Worm (Caenorhabditis elegans) whole organism, young adult: ENCODE data around the gene str-5.

Source experiments
- B0019.2 ChIP-seq: fragments of 200-800 bp; sonication (Bioruptor generic); conservative IDR thresholded peaks from 2 replicates; pipeline ENCODE4 v1.3.6; 2022; ENCODE audit warnings: missing genetic modification reagents, missing genetic modification characterization, missing compliant biosample characterization
- B0035.1 ChIP-seq: sonication (generic microtip); optimal IDR thresholded peaks from 2 replicates; lab custom pipeline; 2016; ENCODE audit warnings: missing genetic modification characterization, mild to moderate bottlenecking, missing compliant biosample characterization, missing genotype, missing genetic modification reagents
- C17E4.6 ChIP-seq: fragments of 200-800 bp; sonication (Bioruptor generic); IDR thresholded peaks from 2 replicates; pipeline ENCODE4 v1.3.6; 2022; ENCODE audit warnings: missing genetic modification reagents, missing genetic modification characterization, missing compliant biosample characterization
- D2030.7 ChIP-seq: fragments of 200-800 bp; sonication (Bioruptor generic); IDR thresholded peaks from 2 replicates; pipeline ENCODE4 v1.3.6; 2022; ENCODE audit warnings: missing genetic modification reagents, missing genetic modification characterization, missing compliant biosample characterization
- F33H1.4 ChIP-seq: fragments of 200-800 bp; sonication (Bioruptor generic); IDR thresholded peaks from 2 replicates; pipeline ENCODE4 v1.3.6; 2022; ENCODE audit warnings: missing genetic modification reagents, missing genetic modification characterization, missing compliant biosample characterization
- F39B2.1 ChIP-seq: fragments of 200-800 bp; sonication (Bioruptor generic); IDR thresholded peaks from 2 replicates; pipeline ENCODE4 v1.3.6; 2022; ENCODE audit warnings: missing genetic modification reagents, missing genetic modification characterization, missing compliant biosample characterization
- F52B5.7 ChIP-seq: sonication (generic microtip); optimal IDR thresholded peaks from 2 replicates; lab custom pipeline; 2016; ENCODE audit warnings: mild to moderate bottlenecking, missing genetic modification characterization, missing compliant biosample characterization
- aptf-2 ChIP-seq: fragments of 200-800 bp; sonication (Bioruptor generic); conservative IDR thresholded peaks from 2 replicates; pipeline ENCODE4 v1.3.6; 2022; ENCODE audit warnings: missing genetic modification reagents, missing genetic modification characterization, missing compliant biosample characterization
- attf-3 ChIP-seq: fragments of 200-800 bp; sonication (Bioruptor generic); conservative IDR thresholded peaks from 2 replicates; pipeline ENCODE4 v1.3.6; 2022; ENCODE audit warnings: missing genetic modification reagents, missing genetic modification characterization, missing compliant biosample characterization
- attf-6 ChIP-seq: fragments of 200-800 bp; sonication (Bioruptor generic); IDR thresholded peaks from 2 replicates; pipeline ENCODE4 v1.3.6; 2022; ENCODE audit warnings: missing genetic modification reagents, missing genetic modification characterization, missing compliant biosample characterization
- bed-2 ChIP-seq: fragments of 200-800 bp; sonication (Bioruptor generic); IDR thresholded peaks from 2 replicates; pipeline ENCODE4 v1.3.6; 2022; ENCODE audit warnings: missing genetic modification reagents, missing genetic modification characterization, missing compliant biosample characterization
- cebp-1 ChIP-seq, 2 experiments: fragments of 200-800 bp in 1 of 2; sonication (Bioruptor generic) in 1 of 2; sonication (generic microtip) in 1 of 2; IDR thresholded peaks in 1 of 2; optimal IDR thresholded peaks in 1 of 2; 2 replicates each; pipeline versions ENCODE4 v1.3.6 to Lab custom; 2017 to 2022; ENCODE audit warnings: missing compliant biosample characterization in 2 of 2, missing genetic modification characterization in 2 of 2, mild to moderate bottlenecking in 1 of 2, missing genetic modification reagents in 1 of 2, moderate library complexity in 1 of 2
- ceh-40 ChIP-seq: fragments of 200-800 bp; sonication (Bioruptor generic); IDR thresholded peaks from 2 replicates; pipeline ENCODE4 v1.3.6; 2022; ENCODE audit warnings: missing genetic modification characterization, missing compliant biosample characterization
- ceh-58 ChIP-seq: fragments of 200-800 bp; sonication (Bioruptor generic); IDR thresholded peaks from 2 replicates; pipeline ENCODE4 v1.3.6; 2022; ENCODE audit warnings: missing genetic modification characterization, missing compliant biosample characterization
- ceh-91 ChIP-seq: fragments of 200-800 bp; sonication (Bioruptor generic); IDR thresholded peaks from 2 replicates; pipeline ENCODE4 v1.3.6; 2022; ENCODE audit warnings: missing genetic modification reagents, missing genetic modification characterization, missing compliant biosample characterization
- hlh-12 ChIP-seq: sonication (generic microtip); optimal IDR thresholded peaks from 2 replicates; lab custom pipeline; 2016; ENCODE audit warnings: missing genetic modification characterization, missing compliant biosample characterization
- lag-1 ChIP-seq: fragments of 200-800 bp; sonication (Bioruptor generic); IDR thresholded peaks from 2 replicates; pipeline ENCODE4 v1.3.6; 2022; ENCODE audit warnings: missing genetic modification reagents, missing genetic modification characterization, missing compliant biosample characterization
- lin-26 ChIP-seq: fragments of 200-800 bp; sonication (Bioruptor generic); IDR thresholded peaks from 2 replicates; pipeline ENCODE4 v1.3.6; 2022; ENCODE audit warnings: missing genetic modification reagents, missing genetic modification characterization, missing compliant biosample characterization
- lin-35 ChIP-seq, 3 experiments: fragments of 150-350 bp in 2 of 3; sonication (generic microtip) in 1 of 3; optimal IDR thresholded peaks; 2 replicates each; lab custom pipeline; 2014 to 2018; ENCODE audit warnings: missing biosample characterization in 3 of 3, missing genetic modification characterization in 3 of 3, missing genetic modification reagents in 3 of 3
- lsl-1 ChIP-seq: fragments of 200-800 bp; sonication (Bioruptor generic); optimal IDR thresholded peaks from 2 replicates; lab custom pipeline; 2018; ENCODE audit warnings: mild to moderate bottlenecking, missing genetic modification characterization, moderate library complexity, missing compliant biosample characterization
- lsy-27 ChIP-seq: sonication (generic microtip); optimal IDR thresholded peaks from 2 replicates; lab custom pipeline; 2017; ENCODE audit warnings: missing genetic modification characterization, mild to moderate bottlenecking, missing compliant biosample characterization, antibody characterized with exemption, missing genotype, borderline replicate concordance; ENCODE audit not compliant: insufficient read depth
- madf-6 ChIP-seq: fragments of 200-800 bp; sonication (Bioruptor generic); IDR thresholded peaks from 2 replicates; pipeline ENCODE4 v1.3.6; 2022; ENCODE audit warnings: missing genetic modification reagents, missing genetic modification characterization, missing compliant biosample characterization
- mxl-1 ChIP-seq: sonication (generic microtip); optimal IDR thresholded peaks from 2 replicates; lab custom pipeline; 2016; ENCODE audit warnings: missing genetic modification characterization, missing compliant biosample characterization
- nfya-1 ChIP-seq: sonication (generic microtip); optimal IDR thresholded peaks from 2 replicates; lab custom pipeline; 2017; ENCODE audit warnings: antibody characterized with exemption, missing compliant biosample characterization, missing genetic modification characterization, borderline replicate concordance; ENCODE audit not compliant: insufficient read depth
- nhr-80 ChIP-seq: sonication (generic microtip); optimal IDR thresholded peaks from 2 replicates; lab custom pipeline; 2016; ENCODE audit warnings: missing genetic modification characterization, missing compliant biosample characterization
- snpc-1.1 ChIP-seq: sonication (generic microtip); optimal IDR thresholded peaks from 2 replicates; lab custom pipeline; 2017; ENCODE audit warnings: missing genetic modification characterization, mild to moderate bottlenecking, missing compliant biosample characterization, antibody characterized with exemption, moderate library complexity, missing genotype, missing genetic modification reagents; ENCODE audit not compliant: insufficient read depth
- snpc-3.4 ChIP-seq: sonication (generic microtip); optimal IDR thresholded peaks from 2 replicates; lab custom pipeline; 2017; ENCODE audit warnings: missing genetic modification characterization, mild to moderate bottlenecking, missing compliant biosample characterization, antibody characterized with exemption, moderate library complexity, missing genotype, missing genetic modification reagents
- sptf-2 ChIP-seq: fragments of 200-800 bp; sonication (Bioruptor generic); optimal IDR thresholded peaks from 2 replicates; lab custom pipeline; 2018; ENCODE audit warnings: mild to moderate bottlenecking, missing genetic modification characterization, missing compliant biosample characterization
- tbx-9 ChIP-seq: sonication (generic microtip); optimal IDR thresholded peaks from 2 replicates; lab custom pipeline; 2016; ENCODE audit warnings: borderline replicate concordance, missing genetic modification characterization, inconsistent platforms, missing compliant biosample characterization
- unc-62 ChIP-seq: fragments of 150-350 bp; optimal IDR thresholded peaks from 2 replicates; lab custom pipeline; 2014; ENCODE audit warnings: missing biosample characterization, missing genetic modification reagents, missing genetic modification characterization
- zim-3 ChIP-seq: sonication (generic microtip); optimal IDR thresholded peaks from 2 replicates; lab custom pipeline; 2017; ENCODE audit warnings: mild to moderate bottlenecking, missing genetic modification characterization, moderate library complexity, missing compliant biosample characterization
- ztf-28 ChIP-seq: fragments of 200-800 bp; sonication (Bioruptor generic); IDR thresholded peaks from 2 replicates; pipeline ENCODE4 v1.3.6; 2022; ENCODE audit warnings: missing genetic modification reagents, missing genetic modification characterization, missing compliant biosample characterization
- ztf-3 ChIP-seq: fragments of 200-800 bp; sonication (Bioruptor generic); optimal IDR thresholded peaks from 2 replicates; lab custom pipeline; 2018; ENCODE audit warnings: mild to moderate bottlenecking, missing genetic modification characterization, missing compliant biosample characterization

str-5 gene

ce11 chrV:15716679-15717078, 36.4 kb upstream of the str-5 start, which contains the start of gene Y6E2A.4:
Gene Y6E2A.4, minus strand, starts transcription at chrV:15716779.
- TF ChIP-seq D2030.7 (GFP tag; lab: Robert Waterston, UW) (no peak), sptf-2 (GFP tag; lab: Kevin White, UChicago) (no peak), bed-2 (GFP tag; lab: Robert Waterston, UW) (no peak), B0019.2 (GFP tag; lab: Robert Waterston, UW) (no peak), nhr-80 (no peak), snpc-3.4 (no peak), ceh-58 (GFP tag; lab: Robert Waterston, UW) (no peak), aptf-2 (no peak)

ce11 chrV:15718562-15718961, 34.5 kb upstream of the str-5 start, which contains the start of gene Y6E2A.5:
Gene Y6E2A.5, minus strand, starts transcription at chrV:15718662.
- TF ChIP-seq lsl-1 (GFP tag; lab: Kevin White, UChicago) (no peak), madf-6 (no peak), zim-3 (tag; lab: Kevin White, UChicago) (no peak), C17E4.6 (GFP tag; lab: Robert Waterston, UW) (no peak), F52B5.7 (tag; lab: Kevin White, UChicago) (no peak), hlh-12 (tag; lab: Kevin White, UChicago) (no peak)

ce11 chrV:15719570-15719969, 33.5 kb upstream of the str-5 start, which contains the start of gene Y6E2A.7:
Gene Y6E2A.7, plus strand, starts transcription at chrV:15719870.
- TF ChIP-seq lin-35 (GFP tag; optimal IDR thresholded peaks at IDR 0.05; lab: Kevin White, UChicago) (no peak), F33H1.4 (no peak), lsy-27 (no peak), snpc-3.4 (no peak), lin-26 (GFP tag; lab: Robert Waterston, UW) (no peak), cebp-1 (GFP tag; IDR thresholded peaks at IDR 0.05; lab: Robert Waterston, UW) (no peak), cebp-1 (tag; optimal IDR thresholded peaks at IDR 0.05; lab: Kevin White, UChicago) (no peak), unc-62 (GFP tag; lab: Kevin White, UChicago) (no peak), ztf-28 (GFP tag; lab: Robert Waterston, UW) (no peak), F39B2.1 (GFP tag; lab: Robert Waterston, UW) (no peak), B0035.1 (no peak), lag-1 (no peak), tbx-9 (tag; lab: Kevin White, UChicago) (no peak), attf-6 (GFP tag; lab: Robert Waterston, UW) (no peak)

- TF ChIP-seq attf-3 (GFP tag; lab: Robert Waterston, UW): no peak
- TF ChIP-seq ceh-91 (GFP tag; lab: Robert Waterston, UW): no peak
- TF ChIP-seq mxl-1 (tag; lab: Kevin White, UChicago): no peak
- TF ChIP-seq sptf-2 (GFP tag; lab: Kevin White, UChicago): no peak
- TF ChIP-seq snpc-1.1: no peak
- no peak for TF ChIP-seq nfya-1 (tag; lab: Kevin White, UChicago)
- no peak for TF ChIP-seq ztf-3 (GFP tag; lab: Kevin White, UChicago)
- no peak for TF ChIP-seq nhr-80
- no peak for TF ChIP-seq bed-2 (GFP tag; lab: Robert Waterston, UW)
- TF ChIP-seq ceh-40: no peak
- TF ChIP-seq, all 124 proteins: peak for 0
These were observed 31.6 kb upstream of the str-5 start for ce11 chrV:15721431-15721830.
